Worm (Caenorhabditis elegans): ENCODE results near the gene C52E2.5.

Gene C52E2.5

ce11 chrII:1808217-1808616, 34.5 kb downstream of the C52E2.5 start, which contains the start of gene C08F1.8:
C08F1.8 (minus strand) TSS chrII:1808317.
- TF ChIP-seq pes-1 (GFP tag; IDR thresholded peaks at IDR 0.05) (no peak), flt-1 (GFP tag; IDR thresholded peaks at IDR 0.05) (no peak), aly-1 (tag; optimal IDR thresholded peaks at IDR 0.05) (no peak), tbx-11 (GFP tag; IDR thresholded peaks at IDR 0.05) (no peak), ceh-13 (GFP tag; optimal IDR thresholded peaks at IDR 0.05) (no peak), scrt-1 (GFP tag; IDR thresholded peaks at IDR 0.05) (no peak), hmg-4 (GFP tag; optimal IDR thresholded peaks at IDR 0.05) (no peak), hnd-1 (tag; optimal IDR thresholded peaks at IDR 0.05) (no peak), ama-1 (optimal IDR thresholded peaks at IDR 0.05) (no peak), B0310.2 (tag; optimal IDR thresholded peaks at IDR 0.05) (no peak), F13C5.2 (tag; optimal IDR thresholded peaks at IDR 0.05) (no peak), tra-4 (tag; optimal IDR thresholded peaks at IDR 0.05) (no peak), ets-7 (tag; optimal IDR thresholded peaks at IDR 0.05) (no peak), sea-1 (GFP tag; conservative IDR thresholded peaks at IDR 0.05) (no peak), hmbx-1 (tag; optimal IDR thresholded peaks at IDR 0.05) (no peak), ceh-36 (tag; optimal IDR thresholded peaks at IDR 0.05) (no peak), tbx-37 (GFP tag; conservative IDR thresholded peaks at IDR 0.05) (no peak)

ce11 chrII:1806358-1806757, 36.4 kb downstream of the C52E2.5 start, which contains the start of gene C08F1.12:
C08F1.12 (minus strand) TSS chrII:1806458.
- TF ChIP-seq flt-1 (GFP tag; IDR thresholded peaks at IDR 0.05) (no peak), hmg-4 (GFP tag; optimal IDR thresholded peaks at IDR 0.05) (no peak), hnd-1 (tag; optimal IDR thresholded peaks at IDR 0.05) (no peak), ets-7 (tag; optimal IDR thresholded peaks at IDR 0.05) (no peak), F13C5.2 (tag; optimal IDR thresholded peaks at IDR 0.05) (no peak), tbx-37 (GFP tag; conservative IDR thresholded peaks at IDR 0.05) (no peak), aly-1 (tag; optimal IDR thresholded peaks at IDR 0.05) (no peak), tbx-11 (GFP tag; IDR thresholded peaks at IDR 0.05) (no peak), hmbx-1 (tag; optimal IDR thresholded peaks at IDR 0.05) (no peak), tra-4 (tag; optimal IDR thresholded peaks at IDR 0.05) (no peak), ceh-13 (GFP tag; optimal IDR thresholded peaks at IDR 0.05) (no peak), sea-1 (GFP tag; conservative IDR thresholded peaks at IDR 0.05) (no peak), pes-1 (GFP tag; IDR thresholded peaks at IDR 0.05) (no peak), ama-1 (optimal IDR thresholded peaks at IDR 0.05) (no peak), B0310.2 (tag; optimal IDR thresholded peaks at IDR 0.05) (no peak)

All from whole organism, early embryonic.